Worm (Caenorhabditis elegans) whole organism, L4 larva: Measurements from ENCODE around the gene gpx-6.

Experiments
- D1046.2 ChIP-seq: fragments of 200-800 bp; sonication (Bioruptor generic); IDR thresholded peaks from 2 replicates; pipeline ENCODE4 v1.3.6; 2022; ENCODE audit warnings: missing genetic modification characterization, missing compliant biosample characterization
- F49E8.2 ChIP-seq: sonication (generic microtip); optimal IDR thresholded peaks from 2 replicates; lab custom pipeline; 2016; ENCODE audit warnings: missing compliant biosample characterization, mild to moderate bottlenecking, missing genetic modification characterization, borderline replicate concordance
- T26A8.4 ChIP-seq: fragments of 200-800 bp; sonication (Bioruptor generic); IDR thresholded peaks from 2 replicates; pipeline ENCODE4 v1.3.6; 2022; ENCODE audit warnings: missing genetic modification characterization, missing compliant biosample characterization
- Y105C5A.15 ChIP-seq: fragments of 200-800 bp; sonication (Bioruptor generic); IDR thresholded peaks from 2 replicates; pipeline ENCODE4 v1.3.6; 2022; ENCODE audit warnings: missing genetic modification characterization, missing compliant biosample characterization
- ZK337.2 ChIP-seq: fragments of 200-800 bp; sonication (Bioruptor generic); IDR thresholded peaks from 2 replicates; pipeline ENCODE4 v1.3.6; 2022; ENCODE audit warnings: missing genetic modification reagents, missing genetic modification characterization, missing compliant biosample characterization
- ZK546.5 ChIP-seq, 2 experiments: sonication (generic microtip); optimal IDR thresholded peaks; 2 replicates each; lab custom pipeline; 2017; ENCODE audit warnings: missing biosample characterization in 2 of 2, missing genetic modification characterization in 2 of 2
- aha-1 ChIP-seq: fragments of 150-350 bp; peaks from one replicate; lab custom pipeline; 2014; ENCODE audit warnings: missing biosample characterization, missing genetic modification characterization
- aly-2 ChIP-seq: sonication (generic microtip); optimal IDR thresholded peaks from 2 replicates; lab custom pipeline; 2018; ENCODE audit warnings: missing biosample characterization, missing genetic modification characterization
- arid-1 ChIP-seq: fragments of 200-800 bp; sonication (Bioruptor generic); conservative IDR thresholded peaks from 2 replicates; pipeline ENCODE4 v1.3.6; 2022; ENCODE audit warnings: missing genetic modification reagents, missing genetic modification characterization, missing compliant biosample characterization
- ceh-32 ChIP-seq: sonication (generic microtip); optimal IDR thresholded peaks from 2 replicates; lab custom pipeline; 2016; ENCODE audit warnings: mild to moderate bottlenecking, missing genetic modification characterization, missing compliant biosample characterization; ENCODE audit not compliant: poor library complexity
- ceh-44 ChIP-seq: fragments of 200-800 bp; sonication (Bioruptor generic); IDR thresholded peaks from 2 replicates; pipeline ENCODE4 v1.3.6; 2022; ENCODE audit warnings: missing genetic modification reagents, missing genetic modification characterization, missing compliant biosample characterization
- daf-12 ChIP-seq: fragments of 150-350 bp; optimal IDR thresholded peaks from 2 replicates; lab custom pipeline; 2014; ENCODE audit warnings: missing biosample characterization, missing genetic modification reagents, missing genetic modification characterization
- daf-16 ChIP-seq, 3 experiments: sonication (generic microtip); optimal IDR thresholded peaks; 2 replicates each; lab custom pipeline; 2016 to 2017; ENCODE audit warnings: missing genetic modification characterization in 3 of 3, missing genetic modification reagents in 3 of 3, mild to moderate bottlenecking in 2 of 3, missing compliant biosample characterization in 2 of 3, missing biosample characterization in 1 of 3, moderate library complexity in 1 of 3
- daf-19 ChIP-seq: fragments of 200-800 bp; sonication (Bioruptor generic); conservative IDR thresholded peaks from 2 replicates; pipeline ENCODE4 v1.3.6; 2022; ENCODE audit warnings: missing genetic modification characterization, missing compliant biosample characterization
- daf-8 ChIP-seq: fragments of 200-800 bp; sonication (Bioruptor generic); IDR thresholded peaks from 2 replicates; pipeline ENCODE4 v1.3.6; 2022; ENCODE audit warnings: missing genetic modification characterization, missing compliant biosample characterization
- fkh-10 ChIP-seq: fragments of 150-350 bp; optimal IDR thresholded peaks from 2 replicates; lab custom pipeline; 2014; ENCODE audit warnings: missing biosample characterization, missing genetic modification reagents, missing genetic modification characterization
- fos-1 ChIP-seq: fragments of 150-350 bp; optimal IDR thresholded peaks from 2 replicates; lab custom pipeline; 2014; ENCODE audit warnings: missing biosample characterization, missing genetic modification characterization
- hif-1 ChIP-seq, 2 experiments: sonication (generic microtip); optimal IDR thresholded peaks; 2 replicates each; lab custom pipeline; 2016 to 2017; ENCODE audit warnings: missing compliant biosample characterization in 2 of 2, missing genetic modification characterization in 2 of 2, missing genetic modification reagents in 2 of 2, missing genotype in 2 of 2, mild to moderate bottlenecking in 1 of 2
- hlh-30 ChIP-seq: sonication (generic microtip); optimal IDR thresholded peaks from 2 replicates; lab custom pipeline; 2017; ENCODE audit warnings: antibody characterized with exemption, mild to moderate bottlenecking, missing genetic modification characterization, missing compliant biosample characterization; ENCODE audit not compliant: insufficient read depth
- lin-15B ChIP-seq: fragments of 150-350 bp; sonication (generic microtip); optimal IDR thresholded peaks from 3 replicates; lab custom pipeline; 2014; ENCODE audit warnings: missing biosample characterization, missing genetic modification characterization
- lin-38 ChIP-seq: fragments of 200-800 bp; sonication (Bioruptor generic); IDR thresholded peaks from 2 replicates; pipeline ENCODE4 v1.3.6; 2022; ENCODE audit warnings: missing genetic modification reagents, missing genetic modification characterization, missing compliant biosample characterization
- lsy-2 ChIP-seq, 2 experiments: fragments of 150-350 bp in 1 of 2; sonication (generic microtip) in 1 of 2; optimal IDR thresholded peaks; 2 replicates each; lab custom pipeline; 2014 to 2017; ENCODE audit warnings: missing biosample characterization in 2 of 2, missing genetic modification characterization in 2 of 2
- mep-1 ChIP-seq: fragments of 150-350 bp; sonication (generic microtip); optimal IDR thresholded peaks from 3 replicates; lab custom pipeline; 2014; ENCODE audit warnings: missing biosample characterization, missing genetic modification characterization
- mes-2 ChIP-seq: sonication (generic microtip); optimal IDR thresholded peaks from 2 replicates; lab custom pipeline; 2016; ENCODE audit warnings: missing genotype, mild to moderate bottlenecking, missing genetic modification characterization, missing compliant biosample characterization; ENCODE audit not compliant: poor library complexity, severe bottlenecking
- mxl-2 ChIP-seq: fragments of 200-800 bp; sonication (Bioruptor generic); conservative IDR thresholded peaks from 2 replicates; pipeline ENCODE4 v1.3.6; 2022; ENCODE audit warnings: missing genetic modification reagents, missing genetic modification characterization, missing compliant biosample characterization
- mxl-3 ChIP-seq: fragments of 200-800 bp; sonication (Bioruptor generic); optimal IDR thresholded peaks from 2 replicates; lab custom pipeline; 2018; ENCODE audit warnings: mild to moderate bottlenecking, missing genetic modification characterization, missing compliant biosample characterization
- nhr-11 ChIP-seq: fragments of 150-350 bp; optimal IDR thresholded peaks from 2 replicates; lab custom pipeline; 2014; ENCODE audit warnings: missing biosample characterization, missing genetic modification characterization
- nhr-42 ChIP-seq: fragments of 200-800 bp; sonication (Bioruptor generic); IDR thresholded peaks from 2 replicates; pipeline ENCODE4 v1.3.6; 2022; ENCODE audit warnings: missing genetic modification characterization, missing compliant biosample characterization
- nhr-6 ChIP-seq: fragments of 150-350 bp; optimal IDR thresholded peaks from 2 replicates; lab custom pipeline; 2014; ENCODE audit warnings: missing biosample characterization, missing genetic modification characterization
- pha-4 ChIP-seq, 2 experiments: fragments of 150-350 bp in 1 of 2; fragments of 200-800 bp in 1 of 2; sonication (Bioruptor generic) in 1 of 2; IDR thresholded peaks in 1 of 2; optimal IDR thresholded peaks in 1 of 2; 2 replicates each; pipeline versions ENCODE4 v1.3.6 to Lab custom; 2014 to 2022; ENCODE audit warnings: missing genetic modification characterization in 2 of 2, missing genetic modification reagents in 2 of 2, missing biosample characterization in 1 of 2, missing compliant biosample characterization in 1 of 2
- rbr-2 ChIP-seq: sonication (generic microtip); optimal IDR thresholded peaks from 2 replicates; lab custom pipeline; 2016; ENCODE audit warnings: missing genotype, missing genetic modification characterization, missing compliant biosample characterization
- set-16 ChIP-seq: fragments of 200-800 bp; sonication (Bioruptor generic); IDR thresholded peaks from 2 replicates; pipeline ENCODE4 v1.3.6; 2022; ENCODE audit warnings: missing genetic modification reagents, missing genetic modification characterization, missing compliant biosample characterization
- tag-97 ChIP-seq: fragments of 200-800 bp; sonication (Bioruptor generic); IDR thresholded peaks from 2 replicates; pipeline ENCODE4 v1.3.6; 2022; ENCODE audit warnings: missing genetic modification characterization, missing compliant biosample characterization
- unc-62 ChIP-seq, 3 experiments: fragments of 150-350 bp in 1 of 3; sonication (generic microtip); optimal IDR thresholded peaks in 2 of 3; peaks in 1 of 3; 1 replicate in 1 of 3; 2 replicates in 2 of 3; lab custom pipeline; 2014 to 2017; ENCODE audit warnings: missing biosample characterization in 3 of 3, missing genetic modification characterization in 3 of 3, missing genetic modification reagents in 3 of 3, missing genotype in 1 of 3

The gpx-6 gene

DNA sequence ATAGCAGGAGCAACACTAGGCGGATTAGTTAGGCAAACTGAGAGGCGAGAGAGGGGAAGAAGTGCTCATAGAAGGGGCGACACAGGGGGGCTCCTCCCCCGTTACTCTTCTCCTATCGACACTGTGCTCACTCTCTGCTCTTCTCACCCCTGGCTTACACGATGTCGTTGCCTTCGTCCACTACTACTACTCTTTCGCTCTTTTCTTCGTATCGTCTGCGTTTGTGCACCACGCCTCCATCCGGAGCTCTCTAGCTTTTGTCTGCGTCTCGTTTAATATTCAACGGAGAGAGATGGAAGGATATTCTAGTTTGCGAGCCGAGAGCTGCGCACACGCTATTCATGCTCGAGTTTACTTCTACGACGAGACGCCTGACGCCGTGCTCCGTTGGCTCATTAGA, 38.7 kb upstream of the gpx-6 start (continued):
- TF ChIP-seq daf-19 = no peak
- TF ChIP-seq nhr-6 (tag; lab: Kevin White, UChicago) = no peak
- no peak for TF ChIP-seq T26A8.4 (GFP tag; lab: Robert Waterston, UW)
- TF ChIP-seq lin-15B (tag; lab: Kevin White, UChicago) = no peak
- peak; percentile 65 for TF ChIP-seq fkh-10 (GFP tag; lab: Kevin White, UChicago)
- no peak for TF ChIP-seq mes-2 (tag; lab: Kevin White, UChicago)
- TF ChIP-seq ceh-44 = 0 out of 2 replicates have a peak, but pooled peaks have one; percentile 42
- peak; percentile 71 for TF ChIP-seq nhr-11 (tag; lab: Kevin White, UChicago)
- TF ChIP-seq mxl-3 (GFP tag; lab: Kevin White, UChicago) = peak; percentile 28
- TF ChIP-seq F49E8.2 = no peak
- TF ChIP-seq ceh-32 (tag; lab: Kevin White, UChicago) = no peak
- TF ChIP-seq nhr-42 = no peak
- peak; percentile 75 for TF ChIP-seq rbr-2 (tag; lab: Kevin White, UChicago)
- no peak for TF ChIP-seq ZK546.5 (tag; optimal IDR thresholded peaks at IDR 0.05; lab: Kevin White, UChicago)
- TF ChIP-seq fos-1 (tag; lab: Kevin White, UChicago) = no peak
- peak in 1 of 2 experiments; percentile 49 for TF ChIP-seq lsy-2 (tag; optimal IDR thresholded peaks at IDR 0.05; lab: Kevin White, UChicago)
- peak; percentile 58 for TF ChIP-seq mep-1 (tag; lab: Kevin White, UChicago)
- peak; percentile 37 for TF ChIP-seq hlh-30 (tag; lab: Kevin White, UChicago)
- TF ChIP-seq daf-8 (GFP tag; lab: Robert Waterston, UW) = no peak
- TF ChIP-seq aha-1 = peak; percentile 98

DNA sequence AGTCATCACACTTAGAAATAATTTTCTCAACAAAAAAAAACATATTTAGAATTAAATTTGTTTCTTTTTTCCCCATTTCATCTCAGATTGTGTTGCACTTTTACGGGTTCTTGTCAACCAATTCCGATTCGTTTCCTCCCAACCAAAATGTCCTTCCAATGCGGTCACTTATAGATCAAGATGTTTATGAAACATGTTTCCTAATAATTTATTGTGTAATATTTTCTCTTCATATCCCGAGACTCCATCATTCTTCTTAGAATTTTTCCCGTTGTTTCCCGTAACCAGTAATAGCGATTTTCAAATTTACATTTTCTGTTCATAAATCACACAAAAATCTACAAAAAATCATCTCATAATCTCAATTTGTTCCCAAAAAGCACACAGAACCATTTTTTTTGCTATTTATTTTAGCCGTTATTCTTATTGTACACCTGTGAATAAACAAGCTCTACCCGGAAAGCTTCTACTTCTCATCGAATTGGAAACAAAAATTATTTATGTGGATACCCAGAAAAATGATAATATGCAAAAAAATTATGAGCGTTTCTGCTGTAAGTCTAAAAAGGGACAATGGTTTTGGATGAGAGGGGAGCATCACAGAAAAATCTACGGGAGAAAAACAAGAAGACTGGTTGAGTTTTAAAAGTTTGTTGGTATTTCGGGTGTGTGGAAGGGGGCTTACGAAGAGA, 33.4 kb upstream of the gpx-6 start:
- no peak for TF ChIP-seq daf-12 (tag; lab: Kevin White, UChicago)
- TF ChIP-seq daf-16 (GFP tag; optimal IDR thresholded peaks at IDR 0.05; lab: Kevin White, UChicago) = no peak
- TF ChIP-seq daf-16 (tag; optimal IDR thresholded peaks at IDR 0.05; lab: Kevin White, UChicago) = no peak
- 0 out of 2 replicates have a peak, but pooled peaks have one; percentile 17 for TF ChIP-seq arid-1
- TF ChIP-seq aly-2 = no peak
- TF ChIP-seq unc-62 (GFP tag; optimal IDR thresholded peaks at IDR 0.05 in 1 of 2; lab: Kevin White, UChicago) = peak in 1 of 2 experiments; percentile 98
- TF ChIP-seq unc-62 (tag; optimal IDR thresholded peaks at IDR 0.05; lab: Kevin White, UChicago) = no peak
- TF ChIP-seq Y105C5A.15 = peak; percentile 7; the same call in 1 of the 2 replicates
- no peak for TF ChIP-seq tag-97 (GFP tag; lab: Robert Waterston, UW)
- peak; percentile 58 for TF ChIP-seq aha-1

ce11 chrIV:8189667-8190066, 32.3 kb upstream of the gpx-6 start:
- no peak for TF ChIP-seq lin-38 (GFP tag; lab: Robert Waterston, UW)
- TF ChIP-seq fos-1 (tag; lab: Kevin White, UChicago) = no peak
- TF ChIP-seq unc-62 (GFP tag; optimal IDR thresholded peaks at IDR 0.05 in 1 of 2; lab: Kevin White, UChicago) = peak in 1 of 2 experiments; percentile 6
- no peak for TF ChIP-seq unc-62 (tag; optimal IDR thresholded peaks at IDR 0.05; lab: Kevin White, UChicago)
- peak; percentile 95 for TF ChIP-seq set-16 (GFP tag; lab: Robert Waterston, UW)
- no peak for TF ChIP-seq mes-2 (tag; lab: Kevin White, UChicago)
- TF ChIP-seq mxl-2 (GFP tag; lab: Robert Waterston, UW) = no peak
- 0 out of 2 replicates have a peak, but pooled peaks have one; percentile 8 for TF ChIP-seq pha-4 (GFP tag; IDR thresholded peaks at IDR 0.05; lab: Robert Waterston, UW)
- TF ChIP-seq pha-4 (tag; optimal IDR thresholded peaks at IDR 0.05; lab: Kevin White, UChicago) = no peak
- TF ChIP-seq hif-1 (tag; optimal IDR thresholded peaks at IDR 0.05; lab: Kevin White, UChicago) = no peak
- TF ChIP-seq ZK337.2 (GFP tag; lab: Robert Waterston, UW) = no peak
- no peak for TF ChIP-seq D1046.2 (GFP tag; lab: Robert Waterston, UW)
